Fruit fly (Drosophila melanogaster) whole organism: ENCODE results near the gene CG44303.

ENCODE experiments used
- CG8478 ChIP-seq: fragments of >200 bp; optimal IDR thresholded peaks from 2 replicates; lab custom pipeline; 2018; ENCODE audit warnings: inconsistent platforms
- Dll ChIP-seq: fragments of >200 bp; optimal IDR thresholded peaks from 2 replicates; lab custom pipeline; 2017
- EcR ChIP-seq, 2 experiments: fragments of >200 bp; optimal IDR thresholded peaks; 2 replicates each; lab custom pipeline; 2017; ENCODE audit warnings: missing biosample characterization in 2 of 2, missing genetic modification characterization in 2 of 2, missing genetic modification reagents in 2 of 2
- pan ChIP-seq: fragments of >200 bp; optimal IDR thresholded peaks from 2 replicates; lab custom pipeline; 2017
- psq ChIP-seq: fragments of >200 bp; optimal IDR thresholded peaks from 2 replicates; lab custom pipeline; 2017
- usp ChIP-seq: fragments of >200 bp; optimal IDR thresholded peaks from 2 replicates; lab custom pipeline; 2017; ENCODE audit warnings: missing biosample characterization, missing genetic modification characterization, mixed read lengths

The CG44303 gene

dm6 chrX:6656626-6657558, 30.3 kb downstream of the CG44303 start:
- TF ChIP-seq Dll (lab: Kevin White, UChicago), result no peak
- no peak for TF ChIP-seq usp
- TF ChIP-seq EcR (GFP tag; optimal IDR thresholded peaks at IDR 0.05; lab: Kevin White, UChicago), result no peak
- no peak for TF ChIP-seq CG8478 (lab: Kevin White, UChicago)
- no peak for TF ChIP-seq psq (lab: Kevin White, UChicago)
- TF ChIP-seq pan (lab: Kevin White, UChicago), result no peak

dm6 chrX:6656023-6656594, 31.1 kb downstream of the CG44303 start:
- TF ChIP-seq psq (lab: Kevin White, UChicago) (no peak), usp (no peak), Dll (lab: Kevin White, UChicago) (no peak), EcR (GFP tag; optimal IDR thresholded peaks at IDR 0.05; lab: Kevin White, UChicago) (no peak), pan (lab: Kevin White, UChicago) (no peak), CG8478 (lab: Kevin White, UChicago) (no peak)

- no peak for TF ChIP-seq Dll (lab: Kevin White, UChicago)
- TF ChIP-seq usp, result no peak
- no peak for TF ChIP-seq CG8478 (lab: Kevin White, UChicago)
- TF ChIP-seq psq (lab: Kevin White, UChicago), result no peak
Measured at dm6 chrX:6654198-6654831, 32.9 kb downstream of the CG44303 start, which contains the start of the genes CG3226 and Cdc7. Gene CG3226 (minus strand): TSS chrX:6654248. Gene Cdc7 (plus strand): TSS chrX:6654541.

- TF ChIP-seq EcR (GFP tag; optimal IDR thresholded peaks at IDR 0.05; lab: Kevin White, UChicago), result no peak
- no peak for TF ChIP-seq Dll (lab: Kevin White, UChicago)
- TF ChIP-seq CG8478 (lab: Kevin White, UChicago), result no peak
- TF ChIP-seq psq (lab: Kevin White, UChicago), result no peak
- no peak for TF ChIP-seq usp
- TF ChIP-seq pan (lab: Kevin White, UChicago), result no peak
Measured at dm6 chrX:6646846-6647245, 40.4 kb downstream of the CG44303 start.

dm6 chrX:6642593-6643257, 44.5 kb downstream of the CG44303 start:
- no peak for TF ChIP-seq Dll (lab: Kevin White, UChicago)
- TF ChIP-seq usp, result no peak

dm6 chrX:6641602-6642001, 45.6 kb downstream of the CG44303 start:
- no peak for TF ChIP-seq CG8478 (lab: Kevin White, UChicago)
- no peak for TF ChIP-seq Dll (lab: Kevin White, UChicago)
- TF ChIP-seq pan (lab: Kevin White, UChicago), result no peak
- no peak for TF ChIP-seq usp
- TF ChIP-seq psq (lab: Kevin White, UChicago), result no peak
- TF ChIP-seq EcR (GFP tag; optimal IDR thresholded peaks at IDR 0.05; lab: Kevin White, UChicago), result no peak

- TF ChIP-seq usp (no peak), CG8478 (lab: Kevin White, UChicago) (no peak), pan (lab: Kevin White, UChicago) (no peak), Dll (lab: Kevin White, UChicago) (no peak), psq (lab: Kevin White, UChicago) (no peak), EcR (GFP tag; optimal IDR thresholded peaks at IDR 0.05; lab: Kevin White, UChicago) (no peak)
Measured at dm6 chrX:6638123-6638522, 49.1 kb downstream of the CG44303 start.
